Worm (Caenorhabditis elegans) whole organism, L1 larva: ENCODE data around the gene Y22D7AL.6.

Experiments used
- C04F5.9 ChIP-seq: sonication (generic microtip); optimal IDR thresholded peaks from 2 replicates; lab custom pipeline; 2016; ENCODE audit warnings: missing genetic modification characterization, missing compliant biosample characterization
- C16A3.4 ChIP-seq: fragments of 150-350 bp; optimal IDR thresholded peaks from 2 replicates; lab custom pipeline; 2014; ENCODE audit warnings: missing biosample characterization, missing genetic modification characterization
- Y116A8C.19 ChIP-seq: sonication (generic microtip); optimal IDR thresholded peaks from 2 replicates; lab custom pipeline; 2016; ENCODE audit warnings: missing compliant biosample characterization, missing genetic modification characterization, borderline replicate concordance
- aly-2 ChIP-seq: fragments of 150-350 bp; optimal IDR thresholded peaks from 2 replicates; lab custom pipeline; 2014; ENCODE audit warnings: missing biosample characterization, missing genetic modification characterization
- ceh-8 ChIP-seq: fragments of 200-800 bp; sonication (Bioruptor generic); optimal IDR thresholded peaks from 2 replicates; lab custom pipeline; 2018; ENCODE audit warnings: mild to moderate bottlenecking, missing genetic modification characterization, moderate library complexity, missing compliant biosample characterization
- ceh-82 ChIP-seq, 3 experiments: fragments of 150-350 bp in 1 of 3; sonication (generic microtip) in 2 of 3; optimal IDR thresholded peaks; 2 replicates each; lab custom pipeline; 2014 to 2017; ENCODE audit warnings: missing biosample characterization in 3 of 3, missing genetic modification characterization in 3 of 3
- ceh-90 ChIP-seq: sonication (generic microtip); optimal IDR thresholded peaks from 2 replicates; lab custom pipeline; 2016; ENCODE audit warnings: missing genetic modification characterization, missing compliant biosample characterization
- ces-1 ChIP-seq: fragments of 150-350 bp; optimal IDR thresholded peaks from 2 replicates; lab custom pipeline; 2014; ENCODE audit warnings: missing biosample characterization, missing genetic modification reagents, missing genetic modification characterization
- dpl-1 ChIP-seq, 3 experiments: fragments of 150-350 bp in 2 of 3; sonication (generic microtip) in 1 of 3; optimal IDR thresholded peaks; 2 replicates each; lab custom pipeline; 2014 to 2017; ENCODE audit warnings: missing biosample characterization in 3 of 3, missing genetic modification characterization in 3 of 3, missing genetic modification reagents in 3 of 3
- egl-13 ChIP-seq: sonication (generic microtip); optimal IDR thresholded peaks from 2 replicates; lab custom pipeline; 2016; ENCODE audit warnings: missing genotype, missing genetic modification reagents, missing genetic modification characterization, missing compliant biosample characterization
- elt-3 ChIP-seq, 6 experiments: fragments of 150-350 bp in 1 of 6; sonication (generic microtip); optimal IDR thresholded peaks; 2 replicates each; lab custom pipeline; 2017 to 2018; ENCODE audit warnings: missing biosample characterization in 6 of 6, missing genetic modification characterization in 6 of 6, inconsistent platforms in 1 of 6
- fkh-10 ChIP-seq: sonication (generic microtip); optimal IDR thresholded peaks from 2 replicates; lab custom pipeline; 2017; ENCODE audit warnings: missing biosample characterization, missing genetic modification reagents, missing genetic modification characterization
- fkh-8 ChIP-seq: sonication (generic microtip); optimal IDR thresholded peaks from 2 replicates; lab custom pipeline; 2016; ENCODE audit warnings: mild to moderate bottlenecking, missing genetic modification characterization, missing compliant biosample characterization
- hpl-2 ChIP-seq: fragments of 150-350 bp; optimal IDR thresholded peaks from 2 replicates; lab custom pipeline; 2014; ENCODE audit warnings: missing biosample characterization, missing genetic modification reagents, missing genetic modification characterization
- lin-13 ChIP-seq: fragments of 150-350 bp; optimal IDR thresholded peaks from 2 replicates; lab custom pipeline; 2014; ENCODE audit warnings: missing biosample characterization, missing genetic modification reagents, missing genetic modification characterization
- lin-15B ChIP-seq: fragments of 150-350 bp; sonication (generic microtip); optimal IDR thresholded peaks from 3 replicates; lab custom pipeline; 2014; ENCODE audit warnings: missing biosample characterization, missing genetic modification characterization
- lin-35 ChIP-seq, 2 experiments: fragments of 150-350 bp; optimal IDR thresholded peaks; 2 replicates each; lab custom pipeline; 2014; ENCODE audit warnings: missing biosample characterization in 2 of 2, missing genetic modification characterization in 2 of 2, missing genetic modification reagents in 2 of 2
- lin-39 ChIP-seq: fragments of 150-350 bp; optimal IDR thresholded peaks from 2 replicates; lab custom pipeline; 2014; ENCODE audit warnings: missing biosample characterization, missing genetic modification reagents, missing genetic modification characterization
- lir-3 ChIP-seq: sonication (generic microtip); optimal IDR thresholded peaks from 2 replicates; lab custom pipeline; 2016; ENCODE audit warnings: mild to moderate bottlenecking, missing genetic modification characterization, moderate library complexity, missing compliant biosample characterization; ENCODE audit not compliant: poor library complexity
- mef-2 ChIP-seq: fragments of 150-350 bp; optimal IDR thresholded peaks from 2 replicates; lab custom pipeline; 2014; ENCODE audit warnings: missing biosample characterization, missing genetic modification characterization
- mep-1 ChIP-seq: fragments of 150-350 bp; optimal IDR thresholded peaks from 2 replicates; lab custom pipeline; 2014; ENCODE audit warnings: missing biosample characterization, missing genetic modification characterization
- nhr-20 ChIP-seq: sonication (generic microtip); optimal IDR thresholded peaks from 2 replicates; lab custom pipeline; 2016; ENCODE audit warnings: mild to moderate bottlenecking, missing genetic modification characterization, missing compliant biosample characterization
- nhr-85 ChIP-seq: sonication (generic microtip); peaks from one replicate; lab custom pipeline; 2016; ENCODE audit warnings: missing genetic modification characterization, inconsistent platforms, missing compliant biosample characterization
- nhr-90 ChIP-seq: sonication (generic microtip); optimal IDR thresholded peaks from 2 replicates; lab custom pipeline; 2016; ENCODE audit warnings: mild to moderate bottlenecking, missing genetic modification characterization, missing compliant biosample characterization; ENCODE audit not compliant: poor library complexity
- rnt-1 ChIP-seq: sonication (generic microtip); optimal IDR thresholded peaks from 2 replicates; lab custom pipeline; 2016; ENCODE audit warnings: mild to moderate bottlenecking, missing genetic modification characterization, moderate library complexity, missing compliant biosample characterization
- skn-1 ChIP-seq: fragments of 150-350 bp; optimal IDR thresholded peaks from 2 replicates; lab custom pipeline; 2014; ENCODE audit warnings: missing biosample characterization, missing genetic modification characterization
- snu-23 ChIP-seq: sonication (generic microtip); optimal IDR thresholded peaks from 2 replicates; lab custom pipeline; 2016; ENCODE audit warnings: missing genetic modification characterization, missing compliant biosample characterization
- sox-4 ChIP-seq: sonication (generic microtip); optimal IDR thresholded peaks from 2 replicates; lab custom pipeline; 2016; ENCODE audit warnings: missing genetic modification characterization, missing compliant biosample characterization
- sup-37 ChIP-seq: fragments of 200-800 bp; sonication (Bioruptor generic); optimal IDR thresholded peaks from 2 replicates; lab custom pipeline; 2018; ENCODE audit warnings: mild to moderate bottlenecking, missing genetic modification characterization, missing compliant biosample characterization
- unc-86 ChIP-seq: sonication (generic microtip); optimal IDR thresholded peaks from 2 replicates; lab custom pipeline; 2016; ENCODE audit warnings: missing genetic modification characterization, missing compliant biosample characterization
- vab-15 ChIP-seq: sonication (generic microtip); optimal IDR thresholded peaks from 2 replicates; lab custom pipeline; 2017; ENCODE audit warnings: missing genotype, mild to moderate bottlenecking, missing genetic modification characterization, missing compliant biosample characterization
- ztf-11 ChIP-seq, 2 experiments: sonication (generic microtip); optimal IDR thresholded peaks; 2 replicates each; lab custom pipeline; 2016 to 2017; ENCODE audit warnings: missing genetic modification characterization in 2 of 2, missing biosample characterization in 1 of 2, missing compliant biosample characterization in 1 of 2

The Y22D7AL.6 gene

DNA sequence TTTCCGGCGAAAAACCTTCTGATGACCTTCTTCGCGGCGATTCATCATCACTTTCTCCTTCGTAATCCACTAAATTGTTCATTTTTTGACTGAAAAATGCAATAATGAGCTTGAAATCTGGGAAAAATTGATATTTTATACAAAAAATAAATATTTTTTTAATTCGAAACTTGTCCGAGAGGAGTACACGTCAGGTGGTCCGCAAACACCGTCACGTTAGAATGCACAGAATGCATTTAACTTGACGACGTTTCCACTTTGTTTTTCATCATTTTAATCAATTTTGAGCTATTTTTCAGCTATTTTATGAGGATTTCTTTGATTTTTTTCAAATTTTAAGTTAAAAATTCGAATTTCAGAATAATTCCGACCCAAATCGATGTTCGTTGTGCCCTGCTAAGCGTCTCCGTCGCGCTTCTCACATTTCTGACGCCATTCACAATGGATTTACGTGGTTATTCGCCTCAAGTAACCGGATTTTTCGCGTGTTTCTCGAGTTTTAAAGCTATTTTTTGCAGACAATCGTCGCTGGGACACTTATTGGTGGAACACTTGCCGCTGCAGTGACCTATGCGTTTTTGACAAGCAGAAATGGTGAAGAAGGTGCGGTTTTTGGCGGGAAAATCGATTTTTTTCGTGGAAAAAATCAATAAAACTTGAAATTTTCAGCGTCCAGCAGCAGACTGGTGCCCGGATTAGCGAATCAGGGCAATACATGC, 46.1 kb upstream of the Y22D7AL.6 start, which contains the start of the genes eelo-1 and Y67D2.2 (continued):
- peak; percentile 38 for TF ChIP-seq sup-37 (GFP tag; lab: Kevin White, UChicago)
- peak; percentile 24 for TF ChIP-seq skn-1 (tag; lab: Kevin White, UChicago)
- TF ChIP-seq C16A3.4 (tag; lab: Kevin White, UChicago): peak; percentile 16
- peak; percentile 24 for TF ChIP-seq ceh-90 (tag; lab: Kevin White, UChicago)
- TF ChIP-seq unc-86 (tag; lab: Kevin White, UChicago): peak; percentile 74
- no peak for TF ChIP-seq hpl-2
- peak; percentile 59 for TF ChIP-seq nhr-85 (tag; lab: Kevin White, UChicago)
- TF ChIP-seq sox-4 (tag; lab: Kevin White, UChicago): peak; percentile 53
- TF ChIP-seq ceh-8: peak; percentile 59
- TF ChIP-seq mep-1: peak; percentile 92
- TF ChIP-seq snu-23 (GFP tag; lab: Kevin White, UChicago): peak; percentile 80
- peak; percentile 80 for TF ChIP-seq nhr-90 (tag; lab: Kevin White, UChicago)
- TF ChIP-seq dpl-1 (GFP tag; optimal IDR thresholded peaks at IDR 0.05; lab: Kevin White, UChicago): peak; percentile 60 to 77 (median 73)
- peak; percentile 51 for TF ChIP-seq egl-13
- peak; percentile 52 to 82 (median 63) for TF ChIP-seq ceh-82 (tag; optimal IDR thresholded peaks at IDR 0.05; lab: Kevin White, UChicago)
- TF ChIP-seq elt-3 (tag; optimal IDR thresholded peaks at IDR 0.05; lab: Kevin White, UChicago): peak in 2 of 6 experiments; percentile 11 to 35
- TF ChIP-seq Y116A8C.19: no peak
- no peak for TF ChIP-seq mef-2 (tag; lab: Kevin White, UChicago)
- TF ChIP-seq vab-15 (tag; lab: Kevin White, UChicago): no peak
- TF ChIP-seq C04F5.9: peak; percentile 49
- TF ChIP-seq lin-35 (GFP tag; optimal IDR thresholded peaks at IDR 0.05; lab: Kevin White, UChicago): peak; percentile 61 to 69
- peak; percentile 20 for TF ChIP-seq lin-13 (GFP tag; lab: Kevin White, UChicago)

DNA sequence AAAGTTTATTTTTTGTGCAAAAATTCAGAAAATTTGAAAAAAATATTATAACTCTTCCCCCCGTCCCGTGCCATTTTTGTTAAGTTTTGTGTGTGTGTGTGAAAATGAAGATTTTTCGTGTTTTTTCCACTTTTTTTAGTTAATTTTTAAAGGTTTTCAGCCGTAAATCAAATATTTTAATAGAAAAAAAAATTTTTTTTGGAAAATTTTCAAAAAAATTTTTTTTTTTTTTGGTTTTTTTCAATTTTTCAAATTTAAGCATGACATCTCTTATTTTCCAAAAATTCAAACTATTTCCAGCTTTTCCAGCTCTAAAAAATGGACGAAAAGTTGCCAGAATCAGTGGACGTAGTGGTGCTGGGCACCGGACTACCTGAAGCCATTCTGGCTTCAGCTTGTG, 34.7 kb upstream of the Y22D7AL.6 start, which contains the start of gene rep-1:
TSS of gene rep-1 (plus strand) at position 301 of the 400 bp plus-strand sequence.
- TF ChIP-seq lin-39 (tag; lab: Kevin White, UChicago) (no peak), fkh-10 (GFP tag; lab: Kevin White, UChicago) (no peak), ztf-11 (tag; optimal IDR thresholded peaks at IDR 0.05; lab: Kevin White, UChicago) (no peak), vab-15 (tag; lab: Kevin White, UChicago) (no peak), nhr-90 (tag; lab: Kevin White, UChicago) (no peak), fkh-8 (tag; lab: Kevin White, UChicago) (no peak), aly-2 (tag; lab: Kevin White, UChicago) (no peak), sup-37 (GFP tag; lab: Kevin White, UChicago) (no peak)

DNA sequence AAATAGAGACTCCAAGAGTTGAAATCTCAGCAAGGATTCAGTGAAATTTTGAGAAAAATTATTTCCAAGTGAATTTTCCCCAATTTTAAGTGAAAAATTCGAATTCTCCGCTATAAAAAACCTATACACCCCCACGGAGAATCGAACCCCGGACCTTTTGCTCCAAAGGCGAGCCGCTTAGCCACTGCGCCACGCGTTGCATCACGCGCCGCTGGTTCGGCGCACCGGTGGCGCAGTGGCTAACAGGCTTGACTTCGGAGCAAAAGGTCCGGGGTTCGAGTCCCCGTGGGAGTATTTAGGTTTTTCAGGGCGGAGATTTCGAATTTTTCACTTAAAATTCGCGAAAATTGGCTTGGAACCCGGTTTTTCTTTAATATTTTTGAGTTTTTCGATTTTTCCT, 29.1 kb upstream of the Y22D7AL.6 start:
- no peak for TF ChIP-seq rnt-1 (tag; lab: Kevin White, UChicago)
- TF ChIP-seq unc-86 (tag; lab: Kevin White, UChicago): no peak
- TF ChIP-seq aly-2 (tag; lab: Kevin White, UChicago): no peak
- no peak for TF ChIP-seq hpl-2
- no peak for TF ChIP-seq lin-15B (tag; lab: Kevin White, UChicago)
- TF ChIP-seq ces-1 (GFP tag; lab: Kevin White, UChicago): no peak
- no peak for TF ChIP-seq C04F5.9
- no peak for TF ChIP-seq lir-3 (tag; lab: Kevin White, UChicago)
- TF ChIP-seq, all 84 proteins: peak for 0

DNA sequence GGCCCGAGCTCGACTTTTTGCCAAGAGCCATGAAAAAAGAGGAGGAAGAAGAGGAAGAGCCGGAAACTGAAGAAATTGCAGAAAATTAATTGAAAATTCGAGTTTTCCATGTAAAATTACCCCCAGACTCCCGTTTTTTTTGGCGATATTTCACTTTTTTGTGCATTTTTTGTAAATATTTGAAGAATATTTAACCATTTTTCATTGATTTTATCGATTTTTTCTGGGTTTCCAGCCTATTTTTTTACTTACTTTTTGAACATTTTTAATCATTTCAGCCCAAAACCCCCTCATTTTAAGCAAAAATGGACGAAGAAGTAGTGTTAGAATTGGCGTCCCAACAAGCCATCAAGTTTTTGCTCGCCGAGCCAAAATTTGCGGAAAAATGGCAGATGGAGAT, 28.3 kb upstream of the Y22D7AL.6 start, which contains the start of gene Y22D7AL.7:
TSS of gene Y22D7AL.7 (plus strand) at position 301 of the 400 bp plus-strand sequence.
- TF ChIP-seq sup-37 (GFP tag; lab: Kevin White, UChicago): no peak
- peak; percentile 13 for TF ChIP-seq nhr-85 (tag; lab: Kevin White, UChicago)
- TF ChIP-seq nhr-20 (tag; lab: Kevin White, UChicago): no peak
- TF ChIP-seq, all 84 proteins: peak for 1
